Fruit fly (Drosophila melanogaster) whole organism, embryonic: Measurements from ENCODE around the gene CG9106.
A peak's percentile ranks its signal among the peaks of the same experiment; 100 is the strongest.

Source experiments
- ATbp ChIP-seq: fragments of 200-800 bp; sonication (Bioruptor generic); optimal IDR thresholded peaks from 2 replicates; lab custom pipeline; 2017; ENCODE audit warnings: missing biosample characterization, mild to moderate bottlenecking, missing genetic modification characterization, missing genetic modification reagents
- Aef1 ChIP-seq: fragments of 200-800 bp; sonication (Bioruptor generic); IDR thresholded peaks from 3 replicates; pipeline ENCODE4 v1.3.6; 2022; ENCODE audit warnings: missing biosample characterization, missing genetic modification characterization
- BEAF-32 ChIP-seq: fragments of 200-800 bp; sonication (Bioruptor generic); optimal IDR thresholded peaks from 3 replicates; lab custom pipeline; 2017; ENCODE audit warnings: missing biosample characterization, missing genetic modification characterization, mild to moderate bottlenecking, moderate library complexity, missing genetic modification reagents
- Bgb ChIP-seq: fragments of 200-800 bp; sonication (Bioruptor generic); IDR thresholded peaks from 2 replicates; pipeline ENCODE4 v1.3.6; 2022; ENCODE audit warnings: missing biosample characterization, missing genetic modification characterization; ENCODE audit not compliant: partially characterized antibody
- CG10654 ChIP-seq: fragments of 200-800 bp; sonication (Bioruptor generic); optimal IDR thresholded peaks from 2 replicates; lab custom pipeline; 2016; ENCODE audit warnings: missing biosample characterization, missing genetic modification characterization
- CG11504 ChIP-seq: fragments of 200-800 bp; sonication (Bioruptor generic); optimal IDR thresholded peaks from 3 replicates; lab custom pipeline; 2019; ENCODE audit warnings: missing biosample characterization, mild to moderate bottlenecking, missing genetic modification characterization, moderate library complexity
- CG11696 ChIP-seq: fragments of 200-800 bp; sonication (Bioruptor generic); IDR thresholded peaks from 2 replicates; pipeline ENCODE4 v1.3.6; 2022; ENCODE audit warnings: missing biosample characterization, missing genetic modification characterization
- CG12155 ChIP-seq: fragments of 200-800 bp; sonication (Bioruptor generic); optimal IDR thresholded peaks from 3 replicates; lab custom pipeline; 2016; ENCODE audit warnings: missing biosample characterization, missing genetic modification characterization
- CG1529 ChIP-seq: fragments of 200-800 bp; sonication (Bioruptor generic); optimal IDR thresholded peaks from 3 replicates; lab custom pipeline; 2018; ENCODE audit warnings: missing biosample characterization, missing genetic modification characterization
- CG30403 ChIP-seq: fragments of 200-800 bp; sonication (Bioruptor generic); optimal IDR thresholded peaks from 3 replicates; lab custom pipeline; 2016; ENCODE audit warnings: missing biosample characterization, missing genetic modification characterization
- CG31441 ChIP-seq: fragments of 200-800 bp; sonication (Bioruptor generic); IDR thresholded peaks from 2 replicates; pipeline ENCODE4 v1.3.6; 2022; ENCODE audit warnings: missing biosample characterization, missing genetic modification characterization
- CG3726 ChIP-seq: fragments of 200-800 bp; sonication (Bioruptor generic); IDR thresholded peaks from 3 replicates; pipeline ENCODE4, ENCODE4 v1.3.6; 2022; ENCODE audit warnings: missing biosample characterization, missing genetic modification characterization
- CG3847 ChIP-seq: fragments of 200-800 bp; sonication (Bioruptor generic); IDR thresholded peaks from 2 replicates; pipeline ENCODE4 v1.3.6; 2022; ENCODE audit warnings: missing biosample characterization, missing genetic modification characterization
- CG43689 ChIP-seq: fragments of 200-800 bp; sonication (Bioruptor generic); IDR thresholded peaks from 2 replicates; pipeline ENCODE4 v1.3.6; 2022; ENCODE audit warnings: missing biosample characterization, missing genetic modification characterization
- CG5953 ChIP-seq: fragments of 200-800 bp; sonication (Bioruptor generic); IDR thresholded peaks from 2 replicates; pipeline ENCODE4 v1.3.6; 2022; ENCODE audit warnings: missing biosample characterization, missing genetic modification characterization
- CG6813 ChIP-seq: fragments of 200-800 bp; sonication (Bioruptor generic); optimal IDR thresholded peaks from 2 replicates; lab custom pipeline; 2017; ENCODE audit warnings: missing biosample characterization, missing genetic modification characterization, mild to moderate bottlenecking, moderate library complexity, missing genetic modification reagents
- CG7357 ChIP-seq: fragments of 200-800 bp; sonication (Bioruptor generic); IDR thresholded peaks from 3 replicates; pipeline ENCODE4 v1.3.6; 2022; ENCODE audit warnings: missing biosample characterization, missing genetic modification characterization
- CG7556 ChIP-seq: fragments of 200-800 bp; sonication (Bioruptor generic); optimal IDR thresholded peaks from 2 replicates; lab custom pipeline; 2017; ENCODE audit warnings: missing biosample characterization, mild to moderate bottlenecking, missing genetic modification characterization
- CG8281 ChIP-seq: fragments of 200-800 bp; sonication (Bioruptor generic); optimal IDR thresholded peaks from 2 replicates; lab custom pipeline; 2018; ENCODE audit warnings: missing biosample characterization, mild to moderate bottlenecking, missing genetic modification characterization, moderate library complexity
- CG8478 ChIP-seq: fragments of >200 bp; optimal IDR thresholded peaks from 2 replicates; lab custom pipeline; 2018
- CG8924 ChIP-seq: fragments of 200-800 bp; optimal IDR thresholded peaks from 3 replicates; lab custom pipeline; 2019; ENCODE audit warnings: missing biosample characterization, mild to moderate bottlenecking, missing genetic modification characterization, moderate library complexity
- CG9817 ChIP-seq: fragments of 200-800 bp; sonication (Bioruptor generic); optimal IDR thresholded peaks from 2 replicates; lab custom pipeline; 2018; ENCODE audit warnings: missing biosample characterization, mild to moderate bottlenecking, missing genetic modification characterization, moderate library complexity
- CG9932 ChIP-seq: fragments of 200-800 bp; sonication (Bioruptor generic); IDR thresholded peaks from 2 replicates; pipeline ENCODE4 v1.3.6; 2022; ENCODE audit warnings: missing biosample characterization, missing genetic modification characterization
- CoRest ChIP-seq: fragments of 200-800 bp; sonication (Bioruptor generic); optimal IDR thresholded peaks from 3 replicates; lab custom pipeline; 2018; ENCODE audit warnings: missing biosample characterization, mild to moderate bottlenecking, missing genetic modification characterization, moderate library complexity
- Dll ChIP-seq: fragments of 200-800 bp; sonication (Bioruptor generic); IDR thresholded peaks from 4 replicates; pipeline ENCODE4 v1.3.6; 2022; ENCODE audit warnings: missing biosample characterization, missing genetic modification characterization; ENCODE audit not compliant: partially characterized antibody
- HLH4C ChIP-seq: fragments of 200-800 bp; sonication (Bioruptor generic); IDR thresholded peaks from 3 replicates; pipeline ENCODE4 v1.3.6; 2022; ENCODE audit warnings: missing biosample characterization, missing genetic modification characterization; ENCODE audit not compliant: partially characterized antibody
- HLHmδ ChIP-seq: fragments of 200-800 bp; sonication (Bioruptor generic); optimal IDR thresholded peaks from 2 replicates; lab custom pipeline; 2018; ENCODE audit warnings: missing biosample characterization, mild to moderate bottlenecking, missing genetic modification characterization, moderate library complexity
- HmgZ ChIP-seq: fragments of 200-800 bp; sonication (Bioruptor generic); optimal IDR thresholded peaks from 2 replicates; lab custom pipeline; 2018; ENCODE audit warnings: missing biosample characterization, mild to moderate bottlenecking, missing genetic modification characterization
- MBD-R2 ChIP-seq: fragments of 200-800 bp; sonication (Bioruptor generic); IDR thresholded peaks from 2 replicates; pipeline ENCODE4 v1.3.6; 2022; ENCODE audit warnings: missing biosample characterization, missing genetic modification characterization
- Mes4 ChIP-seq: fragments of 200-800 bp; sonication (Bioruptor generic); optimal IDR thresholded peaks from 2 replicates; lab custom pipeline; 2016; ENCODE audit warnings: missing biosample characterization, missing genetic modification characterization
- Sox100B ChIP-seq: fragments of 200-800 bp; sonication (Bioruptor generic); optimal IDR thresholded peaks from 3 replicates; lab custom pipeline; 2018; ENCODE audit warnings: missing biosample characterization, mild to moderate bottlenecking, missing genetic modification characterization
- aop ChIP-seq: fragments of 200-800 bp; sonication (Bioruptor generic); IDR thresholded peaks from 2 replicates; pipeline ENCODE4 v1.3.6; 2022; ENCODE audit warnings: missing biosample characterization, missing genetic modification characterization
- ato ChIP-seq: fragments of 200-800 bp; sonication (Bioruptor generic); IDR thresholded peaks from 2 replicates; pipeline ENCODE4 v1.3.6; 2022; ENCODE audit warnings: missing biosample characterization, missing genetic modification characterization; ENCODE audit not compliant: partially characterized antibody
- bbx ChIP-seq: fragments of 200-800 bp; sonication (Bioruptor generic); IDR thresholded peaks from 2 replicates; pipeline ENCODE4 v1.3.6; 2022; ENCODE audit warnings: missing biosample characterization, missing genetic modification characterization; ENCODE audit not compliant: partially characterized antibody
- cas ChIP-seq: fragments of 200-800 bp; sonication (Bioruptor generic); IDR thresholded peaks from 2 replicates; pipeline ENCODE4 v1.3.6; 2022; ENCODE audit warnings: missing biosample characterization, missing genetic modification characterization
- dimm ChIP-seq: fragments of 200-800 bp; sonication (Bioruptor generic); IDR thresholded peaks from 2 replicates; pipeline ENCODE4 v1.3.6; 2022; ENCODE audit warnings: missing biosample characterization, missing genetic modification characterization
- en ChIP-seq: fragments of 200-800 bp; sonication (Bioruptor generic); optimal IDR thresholded peaks from 2 replicates; lab custom pipeline; 2016; ENCODE audit warnings: missing biosample characterization, missing genetic modification characterization
- fd3F ChIP-seq: fragments of 200-800 bp; sonication (Bioruptor generic); optimal IDR thresholded peaks from 2 replicates; lab custom pipeline; 2018; ENCODE audit warnings: missing biosample characterization, mild to moderate bottlenecking, missing genetic modification characterization, moderate library complexity
- fd64A ChIP-seq: fragments of 200-800 bp; sonication (Bioruptor generic); optimal IDR thresholded peaks from 3 replicates; lab custom pipeline; 2018; ENCODE audit warnings: missing biosample characterization, mild to moderate bottlenecking, missing genetic modification characterization
- fd96Cb ChIP-seq: fragments of 200-800 bp; sonication (Bioruptor generic); optimal IDR thresholded peaks from 2 replicates; lab custom pipeline; 2018; ENCODE audit warnings: missing biosample characterization, mild to moderate bottlenecking, missing genetic modification characterization, moderate library complexity
- mirr ChIP-seq: fragments of 200-800 bp; sonication (Bioruptor generic); optimal IDR thresholded peaks from 3 replicates; lab custom pipeline; 2018; ENCODE audit warnings: missing biosample characterization, mild to moderate bottlenecking, missing genetic modification characterization
- org-1 ChIP-seq: fragments of 200-800 bp; sonication (Bioruptor generic); optimal IDR thresholded peaks from 2 replicates; lab custom pipeline; 2017; ENCODE audit warnings: missing biosample characterization, missing genetic modification characterization
- otp ChIP-seq: fragments of 200-800 bp; sonication (Bioruptor generic); IDR thresholded peaks from 3 replicates; pipeline ENCODE4, ENCODE4 v1.3.6; 2022; ENCODE audit warnings: missing biosample characterization, missing genetic modification characterization
- pan ChIP-seq, 4 experiments: fragments of >200 bp in 3 of 4; fragments of 200-800 bp in 1 of 4; sonication (Bioruptor generic) in 1 of 4; optimal IDR thresholded peaks in 3 of 4; IDR thresholded peaks in 1 of 4; 2 replicates each; pipeline versions ENCODE4 v1.3.6 to Lab custom; 2017 to 2022; ENCODE audit warnings: missing biosample characterization in 2 of 4, missing genetic modification characterization in 2 of 4, mixed read lengths in 1 of 4
- slbo ChIP-seq: fragments of 200-800 bp; sonication (Bioruptor generic); IDR thresholded peaks from 2 replicates; pipeline ENCODE4 v1.3.6; 2022; ENCODE audit warnings: missing biosample characterization, missing genetic modification characterization
- sr ChIP-seq: fragments of 200-800 bp; sonication (Bioruptor generic); IDR thresholded peaks from 3 replicates; pipeline ENCODE4 v1.3.6; 2022; ENCODE audit warnings: missing biosample characterization, missing genetic modification characterization
- ttk ChIP-seq: fragments of 200-800 bp; sonication (Bioruptor generic); IDR thresholded peaks from 2 replicates; pipeline ENCODE4 v2.1.2; 2022; ENCODE audit warnings: missing biosample characterization, missing genetic modification characterization
- twi ChIP-seq: fragments of 200-800 bp; optimal IDR thresholded peaks from 2 replicates; lab custom pipeline; 2019; ENCODE audit warnings: missing biosample characterization, mild to moderate bottlenecking, missing genetic modification characterization, moderate library complexity
- tx ChIP-seq: fragments of 200-800 bp; sonication (Bioruptor generic); optimal IDR thresholded peaks from 2 replicates; lab custom pipeline; 2016; ENCODE audit warnings: missing biosample characterization, missing genetic modification characterization
- unpg ChIP-seq: fragments of 200-800 bp; sonication (Bioruptor generic); optimal IDR thresholded peaks from 3 replicates; lab custom pipeline; 2018; ENCODE audit warnings: missing biosample characterization, mild to moderate bottlenecking, missing genetic modification characterization, moderate library complexity
- vfl ChIP-seq: fragments of 200-800 bp; sonication (Bioruptor generic); optimal IDR thresholded peaks from 2 replicates; lab custom pipeline; 2016; ENCODE audit warnings: missing biosample characterization, missing genetic modification characterization

CG9106 gene

dm6 chrX:15235252-15235651 is 37.0 kb downstream of the CG9106 start (continued):
- TF ChIP-seq CG8478 (lab: Kevin White, UChicago) (no peak), otp (no peak), cas (no peak), CG12155 (no peak), CG11696 (GFP tag; lab: Robert Waterston, UW) (no peak), Mes4 (GFP tag; lab: Kevin White, UChicago) (no peak), CG8281 (tag; lab: Kevin White, UChicago) (no peak), CG10654 (GFP tag; lab: Kevin White, UChicago) (no peak), CG11504 (tag; lab: Kevin White, UChicago) (peak; percentile 36), Aef1 (peak; percentile 10; the same call in 1 of the 3 replicates), twi (tag; lab: Kevin White, UChicago) (no peak), BEAF-32 (GFP tag; lab: Kevin White, UChicago) (no peak), CG9817 (tag; lab: Kevin White, UChicago) (no peak), pan (optimal IDR thresholded peaks at IDR 0.05; lab: Kevin White, UChicago) (no peak), pan (GFP tag; optimal IDR thresholded peaks at IDR 0.05 in 1 of 2, IDR thresholded peaks at IDR 0.05 in 1 of 2) (peak in 1 of 2 experiments; percentile 14), CG31441 (GFP tag; lab: Robert Waterston, UW) (no peak), mirr (GFP tag; lab: Kevin White, UChicago) (no peak), CG8924 (no peak), tx (no peak), CG30403 (GFP tag; lab: Kevin White, UChicago) (no peak), CG7556 (no peak), en (GFP tag; lab: Kevin White, UChicago) (no peak), CoRest (no peak), Bgb (GFP tag; lab: Robert Waterston, UW) (no peak), slbo (GFP tag; lab: Robert Waterston, UW) (peak; percentile 37; the same call in 1 of the 2 replicates), vfl (GFP tag; lab: Kevin White, UChicago) (no peak), CG43689 (GFP tag; lab: Robert Waterston, UW) (no peak), Dll (no peak), fd64A (GFP tag; lab: Kevin White, UChicago) (no peak), org-1 (GFP tag; lab: Kevin White, UChicago) (no peak), MBD-R2 (GFP tag; lab: Robert Waterston, UW) (no peak), unpg (GFP tag; lab: Kevin White, UChicago) (no peak), Sox100B (GFP tag; lab: Kevin White, UChicago) (no peak), HLH4C (GFP tag; lab: Robert Waterston, UW) (no peak), aop (GFP tag; lab: Robert Waterston, UW) (no peak), sr (GFP tag; lab: Robert Waterston, UW) (no peak), ATbp (GFP tag; lab: Kevin White, UChicago) (no peak), fd96Cb (tag; lab: Kevin White, UChicago) (no peak), bbx (GFP tag; lab: Robert Waterston, UW) (no peak), ttk (GFP tag; lab: Robert Waterston, UW) (peak; percentile 48; the same call in 1 of the 2 replicates), dimm (no peak), fd3F (GFP tag; lab: Kevin White, UChicago) (no peak), CG9932 (GFP tag; lab: Robert Waterston, UW) (0 out of 2 replicates have a peak, but pooled peaks have one; percentile 19), CG6813 (no peak), CG7357 (GFP tag; lab: Robert Waterston, UW) (no peak), CG5953 (GFP tag; lab: Robert Waterston, UW) (no peak), CG1529 (no peak), HmgZ (tag; lab: Kevin White, UChicago) (no peak), CG3726 (GFP tag; lab: Robert Waterston, UW) (no peak), CG3847 (GFP tag; lab: Robert Waterston, UW) (no peak), HLHmδ (no peak), ato (GFP tag; lab: Robert Waterston, UW) (no peak)
